ENCODE assay signal across 4 fruit fly cellular contexts in the genomic region with DNA sequence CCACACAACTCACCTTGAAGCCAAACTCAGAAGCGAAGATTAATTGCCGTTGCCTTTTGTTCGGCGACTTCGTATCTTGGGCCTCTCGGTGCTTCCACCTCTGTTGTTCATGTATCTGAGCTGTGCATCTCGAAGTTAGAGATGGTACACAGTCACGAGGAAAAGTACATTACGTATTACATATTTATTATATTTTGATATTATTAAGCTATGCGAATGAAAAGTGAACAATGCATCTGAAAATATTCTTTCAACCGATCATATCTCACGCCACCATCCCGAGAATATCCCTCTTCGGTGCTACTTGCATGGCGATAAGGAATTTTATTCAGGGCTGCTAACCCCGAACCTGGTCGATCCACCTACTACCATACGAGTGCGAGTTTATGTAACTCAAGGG.
TF ChIP-seq lines count a peak whose summit lies in the region.

No protein-coding gene starts in this region.

- no peak for TF ChIP-seq CTCF in whole organism, embryonic (GFP tag; optimal IDR thresholded peaks at IDR 0.05; lab: Kevin White, UChicago)

TF ChIP-seq in whole organism, embryonic, 481 proteins besides CTCF, POLR2A, EP300 and RAD21 (continues in another document):
- no peak for TF ChIP-seq twi (tag; optimal IDR thresholded peaks at IDR 0.05; lab: Kevin White, UChicago)
- no peak for TF ChIP-seq Camta (GFP tag; optimal IDR thresholded peaks at IDR 0.05; lab: Kevin White, UChicago)
- peak; percentile 38; the same call in 1 of the 2 replicates for TF ChIP-seq H2.0 (GFP tag; IDR thresholded peaks at IDR 0.05; lab: Robert Waterston, UW)
- TF ChIP-seq run (tag; optimal IDR thresholded peaks at IDR 0.05; lab: Kevin White, UChicago), result no peak
- TF ChIP-seq pros (GFP tag; optimal IDR thresholded peaks at IDR 0.05; lab: Kevin White, UChicago), result no peak
- TF ChIP-seq rib (GFP tag; IDR thresholded peaks at IDR 0.05; lab: Robert Waterston, UW), result no peak
- no peak for TF ChIP-seq Bteb2 (GFP tag; optimal IDR thresholded peaks at IDR 0.05; lab: Kevin White, UChicago)
- TF ChIP-seq zf30C (GFP tag; optimal IDR thresholded peaks at IDR 0.05; lab: Kevin White, UChicago), result no peak
- TF ChIP-seq CG2889 (GFP tag; IDR thresholded peaks at IDR 0.05; lab: Robert Waterston, UW), result no peak
- no peak for TF ChIP-seq CG9932 (GFP tag; IDR thresholded peaks at IDR 0.05; lab: Robert Waterston, UW)
- no peak for TF ChIP-seq pfk (GFP tag; optimal IDR thresholded peaks at IDR 0.05; lab: Kevin White, UChicago)
- no peak for TF ChIP-seq stc (GFP tag; IDR thresholded peaks at IDR 0.05; lab: Robert Waterston, UW)
- no peak for TF ChIP-seq CG4404 (GFP tag; IDR thresholded peaks at IDR 0.05; lab: Robert Waterston, UW)
- TF ChIP-seq psq (GFP tag; optimal IDR thresholded peaks at IDR 0.05; lab: Kevin White, UChicago), result no peak
- no peak for TF ChIP-seq Mes4 (GFP tag; optimal IDR thresholded peaks at IDR 0.05; lab: Kevin White, UChicago)
- no peak for TF ChIP-seq CG17802 (tag; optimal IDR thresholded peaks at IDR 0.05; lab: Kevin White, UChicago)
- TF ChIP-seq E2f1 (GFP tag; IDR thresholded peaks at IDR 0.05; lab: Robert Waterston, UW), result no peak
- TF ChIP-seq inv (GFP tag; IDR thresholded peaks at IDR 0.05; lab: Robert Waterston, UW; ENCODE audit: partially characterized antibody), result no peak
- TF ChIP-seq ttk (GFP tag; IDR thresholded peaks at IDR 0.05; lab: Robert Waterston, UW), result no peak
- no peak for TF ChIP-seq CG7745 (tag; optimal IDR thresholded peaks at IDR 0.05; lab: Kevin White, UChicago)
- no peak for TF ChIP-seq Nf-YB (GFP tag; optimal IDR thresholded peaks at IDR 0.05; lab: Kevin White, UChicago)
- TF ChIP-seq CG5953 (GFP tag; IDR thresholded peaks at IDR 0.05; lab: Robert Waterston, UW), result no peak
- no peak for TF ChIP-seq CG13624 (GFP tag; optimal IDR thresholded peaks at IDR 0.05; lab: Kevin White, UChicago)

TF ChIP-seq in whole organism, prepupa, 60 proteins besides CTCF, POLR2A, EP300 and RAD21 (continues in another document):
- TF ChIP-seq CG1621 (tag; optimal IDR thresholded peaks at IDR 0.05; lab: Kevin White, UChicago), result peak; percentile 70
- TF ChIP-seq ss (GFP tag; optimal IDR thresholded peaks at IDR 0.05; lab: Kevin White, UChicago), result peak; percentile 79 to 80
- TF ChIP-seq fkh (GFP tag; optimal IDR thresholded peaks at IDR 0.05; lab: Kevin White, UChicago), result no peak
- TF ChIP-seq Blimp-1 (GFP tag; optimal IDR thresholded peaks at IDR 0.05; lab: Kevin White, UChicago), result peak; percentile 61
- TF ChIP-seq CG8119 (GFP tag; IDR thresholded peaks at IDR 0.05; lab: Robert Waterston, UW), result 0 out of 3 replicates have a peak, but pooled peaks have one; percentile 25
- peak; percentile 69; the same call in 2 of the 3 replicates for TF ChIP-seq CG6163 (GFP tag; IDR thresholded peaks at IDR 0.05; lab: Robert Waterston, UW)
- TF ChIP-seq CG6854 (GFP tag; optimal IDR thresholded peaks at IDR 0.05; lab: Kevin White, UChicago), result peak; percentile 55
- peak; percentile 75 for TF ChIP-seq lz (GFP tag; optimal IDR thresholded peaks at IDR 0.05; lab: Kevin White, UChicago)
- TF ChIP-seq Eip78C (GFP tag; lab: Kevin White, UChicago), result peak; percentile 94
- TF ChIP-seq pdm3 (GFP tag; optimal IDR thresholded peaks at IDR 0.05; lab: Kevin White, UChicago), result peak; percentile 44
- TF ChIP-seq CG32006 (GFP tag; optimal IDR thresholded peaks at IDR 0.05; lab: Kevin White, UChicago), result peak; percentile 6
- peak; percentile 77 for TF ChIP-seq CG6792 (GFP tag; optimal IDR thresholded peaks at IDR 0.05; lab: Kevin White, UChicago)
- TF ChIP-seq vri (GFP tag; optimal IDR thresholded peaks at IDR 0.05; lab: Kevin White, UChicago), result peak; percentile 77
- no peak for TF ChIP-seq Hr38 (GFP tag; optimal IDR thresholded peaks at IDR 0.05; lab: Kevin White, UChicago)
- TF ChIP-seq Ets21C (GFP tag; optimal IDR thresholded peaks at IDR 0.05; lab: Kevin White, UChicago), result peak; percentile 43
- peak; percentile 45 for TF ChIP-seq Sox15 (GFP tag; optimal IDR thresholded peaks at IDR 0.05; lab: Kevin White, UChicago)
- TF ChIP-seq fd85E (GFP tag; optimal IDR thresholded peaks at IDR 0.05; lab: Kevin White, UChicago), result no peak
- peak; percentile 79 for TF ChIP-seq acj6 (GFP tag; optimal IDR thresholded peaks at IDR 0.05; lab: Kevin White, UChicago)
- TF ChIP-seq CG15336 (GFP tag; IDR thresholded peaks at IDR 0.05; lab: Robert Waterston, UW), result 0 out of 2 replicates have a peak, but pooled peaks have one; percentile 35
- TF ChIP-seq CG6808 (GFP tag; optimal IDR thresholded peaks at IDR 0.05; lab: Kevin White, UChicago), result peak; percentile 72
- TF ChIP-seq CG11294 (GFP tag; IDR thresholded peaks at IDR 0.05; lab: Robert Waterston, UW), result no peak
- peak; percentile 72 for TF ChIP-seq CG7368 (GFP tag; optimal IDR thresholded peaks at IDR 0.05; lab: Kevin White, UChicago)

TF ChIP-seq in whole organism, pupa, 21 proteins besides CTCF, POLR2A, EP300 and RAD21:
- TF ChIP-seq CG8159 (tag; optimal IDR thresholded peaks at IDR 0.05; lab: Kevin White, UChicago) (peak; percentile 73), EcR (GFP tag; optimal IDR thresholded peaks at IDR 0.05; lab: Kevin White, UChicago) (peak; percentile 42), CG15710 (tag; optimal IDR thresholded peaks at IDR 0.05; lab: Kevin White, UChicago) (peak; percentile 78), CG34367 (tag; optimal IDR thresholded peaks at IDR 0.05; lab: Kevin White, UChicago) (peak; percentile 68), CG4496 (GFP tag; IDR thresholded peaks at IDR 0.05; lab: Robert Waterston, UW) (peak; percentile 49; the same call in 2 of the 3 replicates), CG17806 (tag; optimal IDR thresholded peaks at IDR 0.05; lab: Kevin White, UChicago) (peak; percentile 65), CG12605 (GFP tag; IDR thresholded peaks at IDR 0.05; lab: Robert Waterston, UW) (peak; percentile 23; the same call in 1 of the 2 replicates), CG14655 (GFP tag; optimal IDR thresholded peaks at IDR 0.05; lab: Kevin White, UChicago) (peak; percentile 40), Pif1B (GFP tag; optimal IDR thresholded peaks at IDR 0.05; lab: Kevin White, UChicago) (peak; percentile 81), CG8301 (tag; optimal IDR thresholded peaks at IDR 0.05; lab: Kevin White, UChicago) (peak; percentile 23), gl (tag; optimal IDR thresholded peaks at IDR 0.05; lab: Kevin White, UChicago) (peak; percentile 61), Ets98B (GFP tag; IDR thresholded peaks at IDR 0.05; lab: Robert Waterston, UW) (peak; percentile 41; the same call in 1 of the 2 replicates), Snoo (tag; optimal IDR thresholded peaks at IDR 0.05; lab: Kevin White, UChicago) (peak; percentile 64), rn (GFP tag; IDR thresholded peaks at IDR 0.05; lab: Robert Waterston, UW) (no peak), CG32121 (GFP tag; IDR thresholded peaks at IDR 0.05; lab: Robert Waterston, UW) (no peak), CG13204 (GFP tag; optimal IDR thresholded peaks at IDR 0.05; lab: Kevin White, UChicago) (peak; percentile 56), Pif1A (GFP tag; optimal IDR thresholded peaks at IDR 0.05; lab: Kevin White, UChicago) (peak; percentile 64), D1 (tag; optimal IDR thresholded peaks at IDR 0.05; lab: Kevin White, UChicago) (peak; percentile 3), fd96Ca (GFP tag; IDR thresholded peaks at IDR 0.05; lab: Robert Waterston, UW) (peak; percentile 46; the same call in 1 of the 3 replicates), CG10348 (GFP tag; IDR thresholded peaks at IDR 0.05; lab: Robert Waterston, UW) (no peak), CG9948 (tag; optimal IDR thresholded peaks at IDR 0.05; lab: Kevin White, UChicago) (peak; percentile 27)

TF ChIP-seq in whole organism, wandering third instar larva, 38 proteins besides CTCF, POLR2A, EP300 and RAD21 (continues in another document):
- TF ChIP-seq CG32264 (GFP tag; optimal IDR thresholded peaks at IDR 0.05; lab: Kevin White, UChicago) (peak; percentile 30), dmrt93B (GFP tag; optimal IDR thresholded peaks at IDR 0.05; lab: Kevin White, UChicago) (peak; percentile 68), sage (GFP tag; optimal IDR thresholded peaks at IDR 0.05; lab: Kevin White, UChicago) (peak; percentile 86), jim (GFP tag; optimal IDR thresholded peaks at IDR 0.05; lab: Kevin White, UChicago) (no peak), Hnf4 (GFP tag; optimal IDR thresholded peaks at IDR 0.05; lab: Kevin White, UChicago) (peak; percentile 78), Abd-B (GFP tag; optimal IDR thresholded peaks at IDR 0.05; lab: Kevin White, UChicago) (no peak), Mio (GFP tag; optimal IDR thresholded peaks at IDR 0.05; lab: Kevin White, UChicago) (no peak), Rel (GFP tag; optimal IDR thresholded peaks at IDR 0.05; lab: Kevin White, UChicago) (peak; percentile 88), Rel (tag; optimal IDR thresholded peaks at IDR 0.05; lab: Kevin White, UChicago) (peak; percentile 79), GATAd (GFP tag; optimal IDR thresholded peaks at IDR 0.05; lab: Kevin White, UChicago) (no peak), tai (GFP tag; optimal IDR thresholded peaks at IDR 0.05; lab: Kevin White, UChicago) (peak; percentile 44), Jra (GFP tag; optimal IDR thresholded peaks at IDR 0.05; lab: Kevin White, UChicago) (peak; percentile 42), sv (GFP tag; optimal IDR thresholded peaks at IDR 0.05; lab: Kevin White, UChicago) (no peak), Dfd (GFP tag; optimal IDR thresholded peaks at IDR 0.05; lab: Kevin White, UChicago) (no peak), psq (GFP tag; optimal IDR thresholded peaks at IDR 0.05; lab: Kevin White, UChicago) (peak; percentile 81), Dif (GFP tag; optimal IDR thresholded peaks at IDR 0.05; lab: Kevin White, UChicago; ENCODE audit: partially characterized antibody) (no peak), N (GFP tag; optimal IDR thresholded peaks at IDR 0.05; lab: Kevin White, UChicago) (no peak), Hr83 (GFP tag; optimal IDR thresholded peaks at IDR 0.05; lab: Kevin White, UChicago; ENCODE audit: poor library complexity, severe bottlenecking) (no peak), woc (GFP tag; optimal IDR thresholded peaks at IDR 0.05; lab: Kevin White, UChicago) (peak; percentile 77), foxo (GFP tag; optimal IDR thresholded peaks at IDR 0.05; lab: Kevin White, UChicago) (peak in 1 of 2 experiments; percentile 87), dl (GFP tag; optimal IDR thresholded peaks at IDR 0.05; lab: Kevin White, UChicago; ENCODE audit: insufficient read depth in 1 of 2, partially characterized antibody in 2 of 2) (no peak), Vsx2 (GFP tag; optimal IDR thresholded peaks at IDR 0.05; lab: Kevin White, UChicago; ENCODE audit: partially characterized antibody) (no peak), fru (GFP tag; optimal IDR thresholded peaks at IDR 0.05; lab: Kevin White, UChicago) (peak; percentile 82), Myc (optimal IDR thresholded peaks at IDR 0.05; lab: Kevin White, UChicago) (no peak), Sp1 (GFP tag; optimal IDR thresholded peaks at IDR 0.05; lab: Kevin White, UChicago) (peak; percentile 83), br (GFP tag; optimal IDR thresholded peaks at IDR 0.05; lab: Kevin White, UChicago) (peak; percentile 72), brk (GFP tag; optimal IDR thresholded peaks at IDR 0.05; lab: Kevin White, UChicago) (peak; percentile 71), OdsH (GFP tag; optimal IDR thresholded peaks at IDR 0.05; lab: Kevin White, UChicago) (peak; percentile 85)
